Worm (Caenorhabditis elegans): Measurements from ENCODE around the gene rdy-2.

rdy-2 gene

DNA sequence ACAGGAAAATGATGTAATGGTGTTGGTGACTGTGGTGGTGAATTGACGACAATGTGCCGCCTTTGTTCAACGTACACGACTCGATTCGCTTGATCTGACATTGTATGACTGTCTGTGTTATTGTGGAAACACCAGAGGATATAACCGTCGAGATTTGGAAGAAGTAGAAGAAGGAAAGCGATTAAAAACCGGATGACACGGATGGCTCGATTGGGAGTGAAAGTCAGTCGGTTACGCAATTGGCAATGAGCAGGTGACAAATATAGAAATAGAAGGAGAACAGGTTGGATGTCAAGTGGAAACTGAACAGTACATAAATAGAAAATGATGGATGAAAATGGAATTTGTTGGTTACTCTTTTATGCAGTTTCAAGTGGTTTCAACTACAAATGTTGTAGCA is at the start of gene rdy-2:
TSS of gene rdy-2 (minus strand) at position 101 of the 400 bp plus-strand sequence.
- no peak for TF ChIP-seq pes-1 (GFP tag; IDR thresholded peaks at IDR 0.05)
- no peak for TF ChIP-seq aly-1 (tag; optimal IDR thresholded peaks at IDR 0.05)
- no peak for TF ChIP-seq hmg-4 (GFP tag; optimal IDR thresholded peaks at IDR 0.05)
- TF ChIP-seq B0310.2 (tag; optimal IDR thresholded peaks at IDR 0.05), result no peak
- no peak for TF ChIP-seq tra-4 (tag; optimal IDR thresholded peaks at IDR 0.05)
- no peak for TF ChIP-seq hmbx-1 (tag; optimal IDR thresholded peaks at IDR 0.05)
- no peak for TF ChIP-seq tbx-37 (GFP tag; conservative IDR thresholded peaks at IDR 0.05)
- no peak for TF ChIP-seq sea-1 (GFP tag; conservative IDR thresholded peaks at IDR 0.05)
- no peak for TF ChIP-seq F13C5.2 (tag; optimal IDR thresholded peaks at IDR 0.05)
- no peak for TF ChIP-seq scrt-1 (GFP tag; IDR thresholded peaks at IDR 0.05)
- no peak for TF ChIP-seq hnd-1 (tag; optimal IDR thresholded peaks at IDR 0.05)
- TF ChIP-seq flt-1 (GFP tag; IDR thresholded peaks at IDR 0.05), result no peak
- no peak for TF ChIP-seq ama-1 (optimal IDR thresholded peaks at IDR 0.05)
- TF ChIP-seq ets-7 (tag; optimal IDR thresholded peaks at IDR 0.05), result no peak
- TF ChIP-seq ceh-36 (tag; optimal IDR thresholded peaks at IDR 0.05), result no peak
- TF ChIP-seq ceh-13 (GFP tag; optimal IDR thresholded peaks at IDR 0.05), result no peak
- TF ChIP-seq tbx-11 (GFP tag; IDR thresholded peaks at IDR 0.05), result no peak

DNA sequence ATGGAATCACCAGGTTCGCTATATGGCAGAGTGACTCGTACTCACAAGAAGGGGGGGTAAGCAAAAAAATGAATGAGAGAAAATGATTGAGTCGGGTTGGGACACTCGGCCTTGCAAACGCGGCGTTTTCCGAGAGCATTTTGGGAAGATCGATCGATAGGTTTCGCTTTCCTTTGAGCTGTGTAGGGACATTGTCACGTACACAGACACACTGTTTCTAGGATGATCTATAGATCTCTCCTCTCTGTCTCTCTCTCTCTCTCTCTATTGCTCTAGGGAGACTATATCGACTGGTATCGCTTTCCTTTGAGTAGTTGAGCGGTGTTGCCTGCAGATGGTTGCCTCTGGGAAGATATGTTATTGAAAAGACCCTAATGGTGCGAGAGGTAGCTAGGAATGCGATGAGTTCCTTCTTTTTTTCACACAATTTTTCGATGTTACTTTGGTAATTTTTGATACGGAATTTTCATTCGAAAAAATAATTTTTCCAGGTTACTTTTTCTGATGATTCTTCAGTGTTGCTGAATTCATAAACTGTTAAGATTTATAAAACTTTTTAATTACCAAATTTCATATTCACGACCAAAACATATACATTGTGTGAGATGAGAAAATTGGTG is 49.1 kb upstream of the rdy-2 start, which contains the start of gene H37A05.4:
TSS of gene H37A05.4 (minus strand) at position 51 of the 620 bp plus-strand sequence.
- peak; percentile 2 for TF ChIP-seq hmg-4 (GFP tag; optimal IDR thresholded peaks at IDR 0.05)
- no peak for TF ChIP-seq tbx-11 (GFP tag; IDR thresholded peaks at IDR 0.05)

DNA sequence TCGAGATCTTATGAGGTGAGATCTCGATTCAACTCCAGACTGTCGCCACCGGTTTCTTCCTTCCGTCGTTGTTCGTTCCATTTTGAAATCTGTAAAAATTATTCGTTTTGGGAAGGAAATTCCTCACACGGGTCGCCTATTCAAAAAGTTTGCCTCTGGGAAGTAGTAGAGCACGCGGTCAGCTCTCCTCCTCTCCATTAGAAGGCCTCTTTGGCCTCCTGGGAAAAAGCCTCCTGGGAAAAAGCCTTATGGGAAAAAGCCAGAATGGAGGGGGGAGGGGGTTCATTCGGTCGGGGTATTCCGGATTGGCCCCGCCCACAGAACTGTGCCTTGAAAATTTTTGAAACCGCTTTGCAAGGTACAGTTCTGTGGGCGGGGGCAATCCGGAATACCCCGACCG is 46.8 kb upstream of the rdy-2 start:
- TF ChIP-seq hmg-4 (GFP tag; optimal IDR thresholded peaks at IDR 0.05) (no peak), ceh-36 (tag; optimal IDR thresholded peaks at IDR 0.05) (no peak), B0310.2 (tag; optimal IDR thresholded peaks at IDR 0.05) (no peak), ceh-13 (GFP tag; optimal IDR thresholded peaks at IDR 0.05) (no peak), pes-1 (GFP tag; IDR thresholded peaks at IDR 0.05) (peak; percentile 44; the same call in 1 of the 2 replicates)

DNA sequence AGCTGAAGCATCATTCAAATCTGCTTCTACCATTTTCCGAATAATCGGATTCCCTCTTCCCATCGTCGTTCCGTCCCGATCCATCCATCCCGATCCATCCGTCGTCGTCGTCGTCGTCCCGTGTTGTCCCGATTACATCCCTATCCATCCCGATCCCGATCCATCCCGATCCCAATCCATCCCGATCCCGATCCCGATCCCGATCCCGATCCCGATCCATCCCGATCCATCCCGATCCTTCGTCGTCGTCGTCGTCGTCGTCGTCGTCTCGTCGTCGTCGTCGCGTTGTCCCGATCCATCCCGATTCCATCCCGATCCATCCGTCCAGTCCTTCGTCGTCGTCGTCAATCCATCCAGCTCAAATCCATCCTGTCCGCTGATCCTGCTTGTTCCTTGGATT is 46.4 kb upstream of the rdy-2 start:
- TF ChIP-seq aly-1 (tag; optimal IDR thresholded peaks at IDR 0.05) (peak; percentile 14), sea-1 (GFP tag; conservative IDR thresholded peaks at IDR 0.05) (no peak)

DNA sequence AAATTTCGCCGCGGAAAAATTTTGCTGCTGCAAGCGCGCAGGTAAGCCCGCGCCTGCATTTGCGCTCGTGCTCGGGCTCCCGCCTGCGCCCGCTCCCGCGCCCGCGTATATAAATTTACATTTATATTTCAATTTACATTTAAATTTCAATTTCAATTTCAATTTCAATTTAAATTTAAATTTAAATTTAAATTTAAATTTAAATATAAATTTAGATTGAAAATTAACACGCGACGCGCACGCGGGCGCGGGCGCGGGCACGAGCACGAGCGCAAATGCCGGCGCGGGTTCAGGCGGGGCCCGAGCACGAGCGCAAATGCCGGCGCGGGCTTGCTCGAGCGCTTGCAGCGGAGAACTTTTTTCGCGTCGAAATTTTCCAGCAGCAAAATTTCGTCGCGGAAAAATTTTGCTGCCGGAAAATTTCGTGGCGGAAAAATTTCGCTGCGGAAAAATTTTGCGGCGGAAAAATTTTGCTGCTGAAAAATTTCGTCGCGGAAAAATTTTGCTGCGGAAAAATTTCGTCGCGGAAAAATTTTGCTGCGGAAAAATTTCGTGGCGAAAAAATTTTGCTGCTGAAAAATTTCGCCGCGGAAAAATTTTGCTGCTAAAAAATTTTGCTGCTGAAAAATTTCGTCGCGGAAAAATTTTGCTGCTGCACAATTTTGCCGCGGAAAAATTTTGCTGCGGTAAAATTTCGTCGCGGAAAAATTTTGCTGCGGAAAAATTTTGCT is 45.2 kb upstream of the rdy-2 start:
- TF ChIP-seq tra-4 (tag; optimal IDR thresholded peaks at IDR 0.05) (no peak), tbx-37 (GFP tag; conservative IDR thresholded peaks at IDR 0.05) (no peak), tbx-11 (GFP tag; IDR thresholded peaks at IDR 0.05) (peak; percentile 42; the same call in 1 of the 2 replicates), hmbx-1 (tag; optimal IDR thresholded peaks at IDR 0.05) (no peak), B0310.2 (tag; optimal IDR thresholded peaks at IDR 0.05) (no peak), flt-1 (GFP tag; IDR thresholded peaks at IDR 0.05) (peak; percentile 50; the same call in 1 of the 2 replicates), ama-1 (optimal IDR thresholded peaks at IDR 0.05) (no peak), sea-1 (GFP tag; conservative IDR thresholded peaks at IDR 0.05) (peak; percentile 78), pes-1 (GFP tag; IDR thresholded peaks at IDR 0.05) (peak; percentile 75), scrt-1 (GFP tag; IDR thresholded peaks at IDR 0.05) (0 out of 2 replicates have a peak, but pooled peaks have one; percentile 62)

DNA sequence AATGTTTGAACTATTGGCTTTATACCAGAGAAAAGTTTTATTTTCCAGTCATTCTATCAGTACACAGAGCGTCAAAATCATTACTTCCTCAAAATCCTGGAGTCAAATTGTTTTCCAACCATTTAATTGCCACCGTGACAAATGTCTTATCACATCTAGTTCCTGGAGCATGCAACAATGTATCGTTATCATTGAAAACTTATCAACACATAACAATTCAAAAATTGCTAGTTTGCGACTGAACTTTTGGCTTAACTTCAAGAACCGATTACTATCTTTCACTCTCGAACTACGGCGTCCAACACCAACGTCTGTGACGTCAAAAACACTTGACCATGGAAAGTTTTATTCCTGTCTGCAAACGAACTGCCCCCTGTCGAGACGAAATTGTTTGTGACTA is 37.3 kb upstream of the rdy-2 start:
- TF ChIP-seq scrt-1 (GFP tag; IDR thresholded peaks at IDR 0.05) (no peak), hmg-4 (GFP tag; optimal IDR thresholded peaks at IDR 0.05) (no peak), tbx-11 (GFP tag; IDR thresholded peaks at IDR 0.05) (no peak), ama-1 (optimal IDR thresholded peaks at IDR 0.05) (no peak), ceh-13 (GFP tag; optimal IDR thresholded peaks at IDR 0.05) (no peak), aly-1 (tag; optimal IDR thresholded peaks at IDR 0.05) (no peak), sea-1 (GFP tag; conservative IDR thresholded peaks at IDR 0.05) (no peak), ets-7 (tag; optimal IDR thresholded peaks at IDR 0.05) (no peak), tbx-37 (GFP tag; conservative IDR thresholded peaks at IDR 0.05) (no peak), pes-1 (GFP tag; IDR thresholded peaks at IDR 0.05) (no peak)

DNA sequence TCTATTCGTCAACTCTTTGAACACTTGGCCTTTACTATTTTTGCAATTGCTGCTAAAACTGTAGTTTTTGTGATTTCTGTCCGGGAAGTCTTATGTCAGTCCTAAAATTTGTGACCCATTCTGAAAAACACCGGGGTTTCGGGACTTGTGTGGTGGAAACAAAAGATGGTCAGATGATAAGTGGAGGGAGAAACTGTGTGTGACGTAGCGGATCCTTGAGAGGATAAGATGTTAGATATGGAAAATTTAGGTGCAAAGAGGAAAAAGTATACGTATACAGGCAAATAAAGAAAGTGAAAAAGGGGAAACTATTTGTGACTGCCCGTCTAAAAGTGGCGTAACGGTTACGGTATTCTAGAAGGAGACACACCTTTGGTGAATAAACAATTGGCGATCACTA is 35.6 kb upstream of the rdy-2 start:
- no peak for TF ChIP-seq aly-1 (tag; optimal IDR thresholded peaks at IDR 0.05)
- TF ChIP-seq hmbx-1 (tag; optimal IDR thresholded peaks at IDR 0.05), result no peak
- no peak for TF ChIP-seq B0310.2 (tag; optimal IDR thresholded peaks at IDR 0.05)
- no peak for TF ChIP-seq sea-1 (GFP tag; conservative IDR thresholded peaks at IDR 0.05)
- no peak for TF ChIP-seq flt-1 (GFP tag; IDR thresholded peaks at IDR 0.05)
- TF ChIP-seq ceh-36 (tag; optimal IDR thresholded peaks at IDR 0.05), result no peak
- no peak for TF ChIP-seq ceh-13 (GFP tag; optimal IDR thresholded peaks at IDR 0.05)
- no peak for TF ChIP-seq hmg-4 (GFP tag; optimal IDR thresholded peaks at IDR 0.05)
- TF ChIP-seq pes-1 (GFP tag; IDR thresholded peaks at IDR 0.05), result no peak
- TF ChIP-seq ets-7 (tag; optimal IDR thresholded peaks at IDR 0.05), result no peak
- no peak for TF ChIP-seq scrt-1 (GFP tag; IDR thresholded peaks at IDR 0.05)
- no peak for TF ChIP-seq hnd-1 (tag; optimal IDR thresholded peaks at IDR 0.05)
- TF ChIP-seq tbx-37 (GFP tag; conservative IDR thresholded peaks at IDR 0.05), result no peak

DNA sequence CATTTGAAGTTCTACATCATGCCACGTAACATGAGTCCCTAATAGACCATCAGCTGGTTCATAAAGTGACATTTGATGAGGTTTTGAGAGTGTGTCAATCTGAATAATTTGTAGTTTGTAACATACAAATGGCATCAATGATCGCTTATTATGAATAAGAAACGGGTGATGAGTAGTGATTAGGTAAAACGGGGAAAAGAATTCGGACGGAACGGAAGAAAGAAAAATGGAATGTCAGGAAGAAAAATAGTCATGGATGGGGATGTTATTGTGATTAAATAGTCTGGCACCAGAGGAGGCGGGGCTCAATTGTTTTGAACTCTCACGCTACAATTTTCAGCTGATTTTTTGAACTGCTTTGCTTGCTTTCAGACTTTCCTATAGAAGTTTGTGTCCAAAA is 33.4 kb upstream of the rdy-2 start, which contains the start of gene H37A05.2:
TSS of gene H37A05.2 (minus strand) at position 101 of the 400 bp plus-strand sequence.
- no peak for TF ChIP-seq F13C5.2 (tag; optimal IDR thresholded peaks at IDR 0.05)
- TF ChIP-seq flt-1 (GFP tag; IDR thresholded peaks at IDR 0.05), result no peak
- no peak for TF ChIP-seq ama-1 (optimal IDR thresholded peaks at IDR 0.05)
- no peak for TF ChIP-seq ceh-13 (GFP tag; optimal IDR thresholded peaks at IDR 0.05)
- no peak for TF ChIP-seq hmg-4 (GFP tag; optimal IDR thresholded peaks at IDR 0.05)
- TF ChIP-seq ets-7 (tag; optimal IDR thresholded peaks at IDR 0.05), result no peak
- TF ChIP-seq scrt-1 (GFP tag; IDR thresholded peaks at IDR 0.05), result no peak
- no peak for TF ChIP-seq tra-4 (tag; optimal IDR thresholded peaks at IDR 0.05)
- TF ChIP-seq sea-1 (GFP tag; conservative IDR thresholded peaks at IDR 0.05), result no peak
- no peak for TF ChIP-seq pes-1 (GFP tag; IDR thresholded peaks at IDR 0.05)

Measured in whole organism, early embryonic.